Fruit fly (Drosophila melanogaster) whole organism, embryonic: Measurements from ENCODE around the gene Gpdh1.

Experiments used
- Bdp1 ChIP-seq: fragments of 200-800 bp; sonication (Bioruptor generic); optimal IDR thresholded peaks from 3 replicates; lab custom pipeline; 2016; ENCODE audit warnings: missing biosample characterization, missing genetic modification characterization
- CG10462 ChIP-seq: fragments of 200-800 bp; sonication (Bioruptor generic); optimal IDR thresholded peaks from 2 replicates; lab custom pipeline; 2016; ENCODE audit warnings: missing biosample characterization, missing genetic modification characterization
- CG10543 ChIP-seq: fragments of 200-800 bp; sonication (Bioruptor generic); optimal IDR thresholded peaks from 3 replicates; lab custom pipeline; 2017; ENCODE audit warnings: missing biosample characterization, mild to moderate bottlenecking, missing genetic modification characterization, moderate library complexity
- CG10654 ChIP-seq: fragments of 200-800 bp; sonication (Bioruptor generic); optimal IDR thresholded peaks from 2 replicates; lab custom pipeline; 2016; ENCODE audit warnings: missing biosample characterization, missing genetic modification characterization
- CG11695 ChIP-seq: fragments of 200-800 bp; sonication (Bioruptor generic); IDR thresholded peaks from 3 replicates; pipeline ENCODE4 v1.3.6; 2022; ENCODE audit warnings: missing biosample characterization, missing genetic modification characterization
- CG11696 ChIP-seq: fragments of 200-800 bp; sonication (Bioruptor generic); IDR thresholded peaks from 2 replicates; pipeline ENCODE4 v1.3.6; 2022; ENCODE audit warnings: missing biosample characterization, missing genetic modification characterization
- CG12236 ChIP-seq: fragments of 200-800 bp; sonication (Bioruptor generic); optimal IDR thresholded peaks from 2 replicates; lab custom pipeline; 2016; ENCODE audit warnings: missing biosample characterization, missing genetic modification characterization
- CG12659 ChIP-seq: fragments of 200-800 bp; sonication (Bioruptor generic); optimal IDR thresholded peaks from 3 replicates; lab custom pipeline; 2017; ENCODE audit warnings: mild to moderate bottlenecking, missing biosample characterization, missing genetic modification reagents, missing genetic modification characterization
- CG14050 ChIP-seq: fragments of 200-800 bp; sonication (Bioruptor generic); IDR thresholded peaks from 3 replicates; pipeline ENCODE4 v1.3.6; 2022; ENCODE audit warnings: missing biosample characterization, missing genetic modification characterization
- CG14441 ChIP-seq: fragments of 200-800 bp; sonication (Bioruptor generic); IDR thresholded peaks from 2 replicates; pipeline ENCODE4 v1.3.6; 2022; ENCODE audit warnings: missing biosample characterization, missing genetic modification characterization
- CG15269 ChIP-seq: fragments of 200-800 bp; sonication (Bioruptor generic); optimal IDR thresholded peaks from 2 replicates; lab custom pipeline; 2018; ENCODE audit warnings: missing biosample characterization, mild to moderate bottlenecking, missing genetic modification characterization, moderate library complexity
- CG16815 ChIP-seq: fragments of 200-800 bp; sonication (Bioruptor generic); optimal IDR thresholded peaks from 3 replicates; lab custom pipeline; 2017; ENCODE audit warnings: missing biosample characterization, mild to moderate bottlenecking, missing genetic modification characterization
- CG17186 ChIP-seq: fragments of 200-800 bp; sonication (Bioruptor generic); optimal IDR thresholded peaks from 3 replicates; lab custom pipeline; 2017; ENCODE audit warnings: missing biosample characterization, missing genetic modification reagents, missing genetic modification characterization
- CG17328 ChIP-seq: fragments of 200-800 bp; sonication (Bioruptor generic); IDR thresholded peaks from 2 replicates; pipeline ENCODE4 v1.3.6; 2022; ENCODE audit warnings: missing biosample characterization, missing genetic modification characterization
- CG18262 ChIP-seq: fragments of 200-800 bp; optimal IDR thresholded peaks from 3 replicates; lab custom pipeline; 2019; ENCODE audit warnings: missing biosample characterization, mild to moderate bottlenecking, missing genetic modification characterization, moderate library complexity
- CG3163 ChIP-seq: fragments of 200-800 bp; sonication (Bioruptor generic); optimal IDR thresholded peaks from 3 replicates; lab custom pipeline; 2016; ENCODE audit warnings: missing biosample characterization, missing genetic modification characterization
- CG3407 ChIP-seq: fragments of 200-800 bp; sonication (Bioruptor generic); optimal IDR thresholded peaks from 2 replicates; lab custom pipeline; 2018; ENCODE audit warnings: missing biosample characterization, mild to moderate bottlenecking, missing genetic modification characterization
- CG3847 ChIP-seq: fragments of 200-800 bp; sonication (Bioruptor generic); IDR thresholded peaks from 2 replicates; pipeline ENCODE4 v1.3.6; 2022; ENCODE audit warnings: missing biosample characterization, missing genetic modification characterization
- CG4820 ChIP-seq: fragments of 200-800 bp; sonication (Bioruptor generic); optimal IDR thresholded peaks from 3 replicates; lab custom pipeline; 2016; ENCODE audit warnings: missing biosample characterization, missing genetic modification characterization
- CG5180 ChIP-seq: fragments of 200-800 bp; sonication (Bioruptor generic); optimal IDR thresholded peaks from 3 replicates; lab custom pipeline; 2017; ENCODE audit warnings: missing biosample characterization, missing genetic modification characterization, mild to moderate bottlenecking, moderate library complexity, missing genetic modification reagents
- CG7271 ChIP-seq: fragments of 200-800 bp; sonication (Bioruptor generic); optimal IDR thresholded peaks from 2 replicates; lab custom pipeline; 2018; ENCODE audit warnings: missing biosample characterization, mild to moderate bottlenecking, missing genetic modification characterization, moderate library complexity
- CG8281 ChIP-seq: fragments of 200-800 bp; sonication (Bioruptor generic); optimal IDR thresholded peaks from 2 replicates; lab custom pipeline; 2018; ENCODE audit warnings: missing biosample characterization, mild to moderate bottlenecking, missing genetic modification characterization, moderate library complexity
- CG9727 ChIP-seq: fragments of 200-800 bp; sonication (Bioruptor generic); optimal IDR thresholded peaks from 3 replicates; lab custom pipeline; 2017; ENCODE audit warnings: missing biosample characterization, mild to moderate bottlenecking, missing genetic modification characterization
- D ChIP-seq, 2 experiments: fragments of 200-800 bp in 1 of 2; fragments of >200 bp in 1 of 2; sonication (Bioruptor generic) in 1 of 2; optimal IDR thresholded peaks; 2 replicates in 1 of 2; 3 replicates in 1 of 2; lab custom pipeline; 2017; ENCODE audit warnings: mild to moderate bottlenecking in 1 of 2, missing biosample characterization in 1 of 2, missing genetic modification characterization in 1 of 2, missing genetic modification reagents in 1 of 2
- Dad ChIP-seq: fragments of 200-800 bp; sonication (Bioruptor generic); optimal IDR thresholded peaks from 3 replicates; lab custom pipeline; 2016; ENCODE audit warnings: missing biosample characterization, missing genetic modification characterization
- Deaf1 ChIP-seq: fragments of 200-800 bp; optimal IDR thresholded peaks from 3 replicates; lab custom pipeline; 2019; ENCODE audit warnings: missing biosample characterization, mild to moderate bottlenecking, missing genetic modification characterization, moderate library complexity
- Doc2 ChIP-seq: fragments of 200-800 bp; sonication (Bioruptor generic); IDR thresholded peaks from 2 replicates; pipeline ENCODE4 v1.3.6; 2022; ENCODE audit warnings: missing biosample characterization, missing genetic modification characterization
- Eip74EF ChIP-seq, 2 experiments: fragments of 200-800 bp in 1 of 2; fragments of >200 bp in 1 of 2; sonication (Bioruptor generic) in 1 of 2; optimal IDR thresholded peaks; 2 replicates each; lab custom pipeline; 2017 to 2019; ENCODE audit warnings: missing biosample characterization in 2 of 2, missing genetic modification characterization in 2 of 2, mild to moderate bottlenecking in 1 of 2, moderate library complexity in 1 of 2
- HLH4C ChIP-seq: fragments of 200-800 bp; sonication (Bioruptor generic); IDR thresholded peaks from 3 replicates; pipeline ENCODE4 v1.3.6; 2022; ENCODE audit warnings: missing biosample characterization, missing genetic modification characterization; ENCODE audit not compliant: partially characterized antibody
- Hey ChIP-seq: fragments of 200-800 bp; sonication (Bioruptor generic); optimal IDR thresholded peaks from 3 replicates; lab custom pipeline; 2018; ENCODE audit warnings: missing biosample characterization, mild to moderate bottlenecking, missing genetic modification characterization
- Lpt ChIP-seq: fragments of >200 bp; optimal IDR thresholded peaks from 2 replicates; lab custom pipeline; 2018; ENCODE audit warnings: missing biosample characterization, missing genetic modification characterization
- PHDP ChIP-seq: fragments of 200-800 bp; sonication (Bioruptor generic); optimal IDR thresholded peaks from 3 replicates; lab custom pipeline; 2018; ENCODE audit warnings: missing biosample characterization, mild to moderate bottlenecking, missing genetic modification characterization, moderate library complexity
- Taf1 ChIP-seq: fragments of 200-800 bp; sonication (Bioruptor generic); IDR thresholded peaks from 2 replicates; pipeline ENCODE4 v1.3.6; 2022; ENCODE audit warnings: missing biosample characterization, missing genetic modification characterization
- Vsx1 ChIP-seq: fragments of 200-800 bp; sonication (Bioruptor generic); optimal IDR thresholded peaks from 2 replicates; lab custom pipeline; 2017; ENCODE audit warnings: missing biosample characterization, mild to moderate bottlenecking, missing genetic modification characterization, missing genetic modification reagents
- cas ChIP-seq: fragments of 200-800 bp; sonication (Bioruptor generic); IDR thresholded peaks from 2 replicates; pipeline ENCODE4 v1.3.6; 2022; ENCODE audit warnings: missing biosample characterization, missing genetic modification characterization
- cato ChIP-seq: fragments of 200-800 bp; sonication (Bioruptor generic); optimal IDR thresholded peaks from 2 replicates; lab custom pipeline; 2016; ENCODE audit warnings: missing biosample characterization, missing genetic modification characterization, borderline replicate concordance
- croc ChIP-seq: fragments of 200-800 bp; sonication (Bioruptor generic); conservative IDR thresholded peaks from 3 replicates; pipeline ENCODE4 v1.3.6; 2022; ENCODE audit warnings: missing biosample characterization, missing genetic modification characterization
- eve ChIP-seq, 2 experiments: fragments of >200 bp; optimal IDR thresholded peaks; 2 replicates each; lab custom pipeline; 2017; ENCODE audit warnings: missing biosample characterization in 2 of 2, missing genetic modification characterization in 2 of 2
- fd102C ChIP-seq: fragments of 200-800 bp; sonication (Bioruptor generic); optimal IDR thresholded peaks from 2 replicates; lab custom pipeline; 2018; ENCODE audit warnings: missing biosample characterization, mild to moderate bottlenecking, missing genetic modification characterization, moderate library complexity
- gcm2 ChIP-seq: fragments of 200-800 bp; sonication (Bioruptor generic); optimal IDR thresholded peaks from 2 replicates; lab custom pipeline; 2016; ENCODE audit warnings: missing biosample characterization, missing genetic modification characterization
- grn ChIP-seq: fragments of 200-800 bp; sonication (Bioruptor generic); optimal IDR thresholded peaks from 3 replicates; lab custom pipeline; 2017; ENCODE audit warnings: missing biosample characterization, missing genetic modification characterization
- jigr1 ChIP-seq: fragments of 200-800 bp; sonication (Bioruptor generic); IDR thresholded peaks from 3 replicates; pipeline ENCODE4 v1.3.6; 2022; ENCODE audit warnings: missing biosample characterization, missing genetic modification characterization
- kay ChIP-seq: fragments of 200-800 bp; sonication (Bioruptor generic); optimal IDR thresholded peaks from 2 replicates; lab custom pipeline; 2016; ENCODE audit warnings: missing biosample characterization, missing genetic modification characterization
- lbe ChIP-seq: fragments of 200-800 bp; sonication (Bioruptor generic); optimal IDR thresholded peaks from 2 replicates; lab custom pipeline; 2016; ENCODE audit warnings: missing biosample characterization, mild to moderate bottlenecking, missing genetic modification characterization
- pnt ChIP-seq: fragments of 200-800 bp; sonication (Bioruptor generic); optimal IDR thresholded peaks from 3 replicates; lab custom pipeline; 2016; ENCODE audit warnings: missing biosample characterization, missing genetic modification characterization
- row ChIP-seq: fragments of 200-800 bp; sonication (Bioruptor generic); IDR thresholded peaks from 3 replicates; pipeline ENCODE4 v1.3.6; 2022; ENCODE audit warnings: missing biosample characterization, missing genetic modification characterization
- run ChIP-seq: fragments of 200-800 bp; sonication (Bioruptor generic); optimal IDR thresholded peaks from 3 replicates; lab custom pipeline; 2018; ENCODE audit warnings: missing biosample characterization, mild to moderate bottlenecking, missing genetic modification characterization
- tin ChIP-seq: fragments of 200-800 bp; sonication (Bioruptor generic); optimal IDR thresholded peaks from 3 replicates; lab custom pipeline; 2016; ENCODE audit warnings: missing biosample characterization, missing genetic modification characterization
- trh ChIP-seq: fragments of 200-800 bp; sonication (Bioruptor generic); optimal IDR thresholded peaks from 2 replicates; lab custom pipeline; 2016; ENCODE audit warnings: missing biosample characterization, missing genetic modification characterization
- twi ChIP-seq: fragments of 200-800 bp; optimal IDR thresholded peaks from 2 replicates; lab custom pipeline; 2019; ENCODE audit warnings: missing biosample characterization, mild to moderate bottlenecking, missing genetic modification characterization, moderate library complexity
- z ChIP-seq: fragments of 200-800 bp; sonication (Bioruptor generic); IDR thresholded peaks from 3 replicates; pipeline ENCODE4 v1.3.6; 2022; ENCODE audit warnings: missing biosample characterization, missing genetic modification characterization

Gene Gpdh1

dm6 chr2L:5986094-5986493, 42.7 kb downstream of the Gpdh1 start, which contains the start of gene ifc (continued):
- no peak for TF ChIP-seq jigr1 (GFP tag; lab: Robert Waterston, UW)
- TF ChIP-seq Deaf1, result peak; percentile 3
- TF ChIP-seq Dad (GFP tag; lab: Kevin White, UChicago), result peak; percentile 69
- TF ChIP-seq Eip74EF (GFP tag; optimal IDR thresholded peaks at IDR 0.05; lab: Kevin White, UChicago), result peak in 1 of 2 experiments; percentile 53
- no peak for TF ChIP-seq CG5180 (GFP tag; lab: Kevin White, UChicago)
- TF ChIP-seq Vsx1 (GFP tag; lab: Kevin White, UChicago), result no peak
- no peak for TF ChIP-seq croc (GFP tag; lab: Robert Waterston, UW)
- peak; percentile 39 for TF ChIP-seq Bdp1 (GFP tag; lab: Kevin White, UChicago)
- peak; percentile 54 for TF ChIP-seq CG9727
- no peak for TF ChIP-seq fd102C
- no peak for TF ChIP-seq CG12236 (GFP tag; lab: Kevin White, UChicago)
- TF ChIP-seq CG3163, result peak; percentile 51
- no peak for TF ChIP-seq D (optimal IDR thresholded peaks at IDR 0.05; lab: Kevin White, UChicago)
- TF ChIP-seq D (GFP tag; optimal IDR thresholded peaks at IDR 0.05; lab: Kevin White, UChicago), result no peak
- no peak for TF ChIP-seq CG11696 (GFP tag; lab: Robert Waterston, UW)
- no peak for TF ChIP-seq CG3847 (GFP tag; lab: Robert Waterston, UW)
- TF ChIP-seq CG14050 (GFP tag; lab: Robert Waterston, UW), result no peak
- TF ChIP-seq cas (GFP tag; lab: Robert Waterston, UW), result no peak
- TF ChIP-seq twi (tag; lab: Kevin White, UChicago), result no peak
- TF ChIP-seq CG7271 (tag; lab: Kevin White, UChicago), result no peak
- peak; percentile 35 for TF ChIP-seq tin (GFP tag; lab: Kevin White, UChicago)
- TF ChIP-seq trh (GFP tag; lab: Kevin White, UChicago), result peak; percentile 4
- TF ChIP-seq Hey (tag; lab: Kevin White, UChicago), result no peak
- TF ChIP-seq Doc2 (GFP tag; lab: Robert Waterston, UW), result no peak
- no peak for TF ChIP-seq CG8281
- TF ChIP-seq CG16815 (GFP tag; lab: Kevin White, UChicago), result no peak
- TF ChIP-seq CG15269 (tag; lab: Kevin White, UChicago), result peak; percentile 61
- TF ChIP-seq CG17328 (GFP tag; lab: Robert Waterston, UW), result no peak
- TF ChIP-seq z, result no peak
- TF ChIP-seq Taf1 (GFP tag; lab: Robert Waterston, UW), result no peak
- TF ChIP-seq CG17186 (GFP tag; lab: Kevin White, UChicago), result peak; percentile 66
- peak; percentile 22 for TF ChIP-seq run
- peak; percentile 50 for TF ChIP-seq CG18262 (tag; lab: Kevin White, UChicago)
- TF ChIP-seq CG4820, result peak; percentile 33
- peak; percentile 17 for TF ChIP-seq cato (GFP tag; lab: Kevin White, UChicago)
- no peak for TF ChIP-seq eve (GFP tag; optimal IDR thresholded peaks at IDR 0.05; lab: Kevin White, UChicago)
- TF ChIP-seq CG3407, result no peak
- TF ChIP-seq CG10462, result no peak
- TF ChIP-seq lbe (GFP tag; lab: Kevin White, UChicago), result no peak
- TF ChIP-seq HLH4C (GFP tag; lab: Robert Waterston, UW), result no peak
- no peak for TF ChIP-seq Lpt
- no peak for TF ChIP-seq row (GFP tag; lab: Robert Waterston, UW)
- peak; percentile 47 for TF ChIP-seq grn (GFP tag; lab: Kevin White, UChicago)
- TF ChIP-seq CG10654 (GFP tag; lab: Kevin White, UChicago), result peak; percentile 42
- no peak for TF ChIP-seq CG11695
- peak; percentile 86 for TF ChIP-seq CG12659 (GFP tag; lab: Kevin White, UChicago)
- TF ChIP-seq kay (GFP tag; lab: Kevin White, UChicago), result peak; percentile 52
- TF ChIP-seq CG14441, result no peak
- peak; percentile 41 for TF ChIP-seq pnt (GFP tag; lab: Kevin White, UChicago)
- no peak for TF ChIP-seq gcm2 (GFP tag; lab: Kevin White, UChicago)
- TF ChIP-seq CG10543, result peak; percentile 32
- TF ChIP-seq PHDP (tag; lab: Kevin White, UChicago), result peak; percentile 44
